Worm (Caenorhabditis elegans): ENCODE measurements around the gene F36G9.3.

- TF ChIP-seq aly-2 (tag; optimal IDR thresholded peaks at IDR 0.05), result no peak
- no peak for TF ChIP-seq unc-39 (tag; optimal IDR thresholded peaks at IDR 0.05)
- no peak for TF ChIP-seq ama-1 (optimal IDR thresholded peaks at IDR 0.05)
- TF ChIP-seq nhr-25 (tag; optimal IDR thresholded peaks at IDR 0.05), result no peak
- no peak for TF ChIP-seq blmp-1 (tag; optimal IDR thresholded peaks at IDR 0.05; ENCODE audit: insufficient read depth)
- TF ChIP-seq F13H6.1 (tag; optimal IDR thresholded peaks at IDR 0.05), result no peak
- TF ChIP-seq nhr-77 (tag; optimal IDR thresholded peaks at IDR 0.05), result no peak
- no peak for TF ChIP-seq elt-3 (tag; optimal IDR thresholded peaks at IDR 0.05)
- no peak for TF ChIP-seq nhr-11 (tag; optimal IDR thresholded peaks at IDR 0.05)
Measured at ce11 chrV:16007505-16007904, 50.3 kb downstream of the F36G9.3 start, which contains the start of gene str-231.
